Fruit fly (Drosophila melanogaster): ENCODE results near the gene CG1958.

The CG1958 gene

DNA sequence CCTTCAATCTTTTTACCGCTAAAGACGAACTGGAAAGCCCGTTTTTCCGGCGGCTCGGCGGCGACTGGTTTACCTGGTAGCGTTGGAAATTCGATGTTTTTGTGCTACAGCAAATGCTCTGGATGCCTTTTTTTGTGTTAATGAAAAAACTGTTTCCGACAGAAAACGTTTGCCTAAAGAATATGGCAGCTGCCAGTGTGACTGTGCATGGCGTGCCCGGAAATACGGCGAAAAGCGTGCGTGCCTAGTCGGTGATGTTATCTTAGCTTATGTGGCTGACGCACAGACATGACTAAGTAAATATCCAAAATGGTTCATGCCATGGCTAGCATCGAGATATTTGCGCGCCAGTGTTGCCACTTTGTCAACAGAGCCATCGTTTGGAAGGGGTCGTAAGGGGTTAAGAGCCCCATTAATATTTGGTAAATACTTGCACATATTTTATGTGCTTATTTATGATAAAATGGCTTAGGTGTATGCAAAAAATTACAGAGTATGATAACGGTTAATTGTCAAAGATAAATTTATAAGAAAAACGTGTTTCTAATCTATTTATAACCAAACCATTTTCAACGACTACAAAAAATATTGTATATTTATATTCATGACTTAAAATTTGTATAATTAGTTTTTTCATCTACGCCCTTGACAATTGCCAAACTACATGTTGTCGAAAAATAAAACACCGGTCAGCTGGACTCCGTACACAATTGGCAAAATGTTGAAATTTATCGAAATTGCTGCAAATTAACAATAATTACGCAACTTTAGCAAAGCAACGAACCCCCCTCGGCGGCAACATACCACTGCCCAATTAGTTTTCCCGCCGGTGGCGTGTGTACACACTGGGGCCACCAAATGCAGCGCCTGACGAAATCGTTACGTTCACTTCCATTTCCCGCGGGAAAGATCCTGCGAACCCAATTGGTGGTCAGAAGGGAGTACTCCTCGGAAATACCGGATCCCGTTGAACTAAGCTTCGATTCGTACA, 19.6 kb downstream of the CG1958 start, which contains the start of gene CG2059 (continued):
- peak; percentile 16 for TF ChIP-seq CG3995 (GFP tag; optimal IDR thresholded peaks at IDR 0.05)
- no peak for TF ChIP-seq CG6254 (GFP tag; optimal IDR thresholded peaks at IDR 0.05)
- peak; percentile 39 for TF ChIP-seq CG12942 (GFP tag; optimal IDR thresholded peaks at IDR 0.05)
- peak; percentile 54 for TF ChIP-seq Sin3A (optimal IDR thresholded peaks at IDR 0.05)
- peak; percentile 63 for TF ChIP-seq sens (GFP tag)
- peak; percentile 56; the same call in 3 of the 4 replicates for TF ChIP-seq Gug (GFP tag; IDR thresholded peaks at IDR 0.05)
- TF ChIP-seq CG8290 (GFP tag; optimal IDR thresholded peaks at IDR 0.05) = no peak
- peak in 1 of 2 experiments; percentile 94 for TF ChIP-seq CG8290 (tag; optimal IDR thresholded peaks at IDR 0.05)
- peak; percentile 85 for TF ChIP-seq row (GFP tag; IDR thresholded peaks at IDR 0.05)
- peak; percentile 42 to 100 for TF ChIP-seq Pdp1 (GFP tag; optimal IDR thresholded peaks at IDR 0.05)
- TF ChIP-seq CG12219 (GFP tag; optimal IDR thresholded peaks at IDR 0.05) = no peak
- TF ChIP-seq HmgD (GFP tag; optimal IDR thresholded peaks at IDR 0.05) = peak; percentile 84
- TF ChIP-seq CG4854 (GFP tag; optimal IDR thresholded peaks at IDR 0.05) = peak; percentile 37
- TF ChIP-seq CG18476 (GFP tag; optimal IDR thresholded peaks at IDR 0.05) = peak; percentile 44
- no peak for TF ChIP-seq crc (GFP tag; optimal IDR thresholded peaks at IDR 0.05)
- no peak for TF ChIP-seq CG15073 (GFP tag; optimal IDR thresholded peaks at IDR 0.05)
- TF ChIP-seq Vsx1 (GFP tag; optimal IDR thresholded peaks at IDR 0.05) = no peak
- peak; percentile 74 for TF ChIP-seq CG3847 (GFP tag; IDR thresholded peaks at IDR 0.05)
- TF ChIP-seq wdn (GFP tag; IDR thresholded peaks at IDR 0.05) = peak; percentile 27; the same call in 1 of the 2 replicates
- TF ChIP-seq grau (tag; optimal IDR thresholded peaks at IDR 0.05) = peak; percentile 34
- peak; percentile 12 for TF ChIP-seq CG18764 (GFP tag; optimal IDR thresholded peaks at IDR 0.05)
- TF ChIP-seq D19B (GFP tag; optimal IDR thresholded peaks at IDR 0.05) = peak; percentile 0
- no peak for TF ChIP-seq Hr3 (GFP tag; optimal IDR thresholded peaks at IDR 0.05)
- peak; percentile 48; the same call in 1 of the 2 replicates for TF ChIP-seq lmd (GFP tag; IDR thresholded peaks at IDR 0.05)
- peak; percentile 25 for TF ChIP-seq emc (GFP tag; optimal IDR thresholded peaks at IDR 0.05)
- TF ChIP-seq gcm2 (GFP tag; optimal IDR thresholded peaks at IDR 0.05) = no peak
- TF ChIP-seq CG9932 (GFP tag; IDR thresholded peaks at IDR 0.05) = peak; percentile 74
- TF ChIP-seq H15 (GFP tag; IDR thresholded peaks at IDR 0.05) = no peak
- no peak for TF ChIP-seq CG17385 (GFP tag; optimal IDR thresholded peaks at IDR 0.05)
- peak; percentile 24 for TF ChIP-seq CG10979 (tag; optimal IDR thresholded peaks at IDR 0.05)
- no peak for TF ChIP-seq sc (optimal IDR thresholded peaks at IDR 0.05)
- no peak for TF ChIP-seq sc (GFP tag; optimal IDR thresholded peaks at IDR 0.05)
- TF ChIP-seq CG11696 (GFP tag; IDR thresholded peaks at IDR 0.05) = no peak
- no peak for TF ChIP-seq danr (GFP tag; IDR thresholded peaks at IDR 0.05)
- TF ChIP-seq aop (GFP tag; IDR thresholded peaks at IDR 0.05) = no peak
- TF ChIP-seq hth (optimal IDR thresholded peaks at IDR 0.05) = no peak
- peak; percentile 58 for TF ChIP-seq CG16813 (GFP tag; IDR thresholded peaks at IDR 0.05; ENCODE audit: partially characterized antibody)
- TF ChIP-seq CG16815 (GFP tag; optimal IDR thresholded peaks at IDR 0.05) = peak; percentile 8
- TF ChIP-seq CG7745 (tag; optimal IDR thresholded peaks at IDR 0.05) = peak; percentile 90
- TF ChIP-seq CG17328 (GFP tag; IDR thresholded peaks at IDR 0.05) = no peak
- peak; percentile 61 for TF ChIP-seq CG11504 (tag; optimal IDR thresholded peaks at IDR 0.05)
- TF ChIP-seq CG32772 (GFP tag; IDR thresholded peaks at IDR 0.05) = peak; percentile 47
- no peak for TF ChIP-seq hkb (optimal IDR thresholded peaks at IDR 0.05)
- peak; percentile 32; the same call in 1 of the 2 replicates for TF ChIP-seq hkb (GFP tag; IDR thresholded peaks at IDR 0.05)
- TF ChIP-seq Poxn (GFP tag; IDR thresholded peaks at IDR 0.05) = no peak
- TF ChIP-seq Mes4 (GFP tag; optimal IDR thresholded peaks at IDR 0.05) = peak; percentile 27
- peak; percentile 56 for TF ChIP-seq CG2120 (GFP tag; optimal IDR thresholded peaks at IDR 0.05)
- TF ChIP-seq Xrp1 (GFP tag; IDR thresholded peaks at IDR 0.05) = 0 out of 2 replicates have a peak, but pooled peaks have one; percentile 9
- no peak for TF ChIP-seq lov (optimal IDR thresholded peaks at IDR 0.05)
- peak; percentile 68; the same call in 1 of the 3 replicates for TF ChIP-seq lov (GFP tag; IDR thresholded peaks at IDR 0.05)
- peak; percentile 24; the same call in 1 of the 2 replicates for TF ChIP-seq CG14014 (GFP tag; IDR thresholded peaks at IDR 0.05)

Measured in whole organism, embryonic.